Fruit fly (Drosophila melanogaster) S2 (cell line): ENCODE results near the gene inaF-C.

Source experiments
- CG8478 ChIP-seq: fragments of >200 bp; optimal IDR thresholded peaks from 2 replicates; lab custom pipeline; 2018
- CTCF ChIP-seq, 2 experiments: fragments of >200 bp; optimal IDR thresholded peaks; 2 replicates each; lab custom pipeline; 2018

dm6 chrX:11684462-11684861, 47.1 kb downstream of the inaF-C start:
- TF ChIP-seq CG8478 (lab: Kevin White, UChicago), result no peak
- TF ChIP-seq CTCF (optimal IDR thresholded peaks at IDR 0.05; lab: Kevin White, UChicago), result no peak
